Fruit fly (Drosophila melanogaster) whole organism, embryonic: ENCODE results near the gene Oscillin.

Experiments
- Abd-B ChIP-seq: fragments of 200-800 bp; sonication (Bioruptor generic); optimal IDR thresholded peaks from 2 replicates; lab custom pipeline; 2018; ENCODE audit warnings: missing biosample characterization, mild to moderate bottlenecking, missing genetic modification characterization, moderate library complexity
- Asciz ChIP-seq: fragments of 200-800 bp; sonication (Bioruptor generic); optimal IDR thresholded peaks from 2 replicates; lab custom pipeline; 2017; ENCODE audit warnings: missing biosample characterization, mild to moderate bottlenecking, missing genetic modification characterization, missing genetic modification reagents
- BtbVII ChIP-seq: fragments of 200-800 bp; sonication (Bioruptor generic); optimal IDR thresholded peaks from 3 replicates; lab custom pipeline; 2017; ENCODE audit warnings: missing biosample characterization, mild to moderate bottlenecking, missing genetic modification characterization
- CG10321 ChIP-seq: fragments of 200-800 bp; sonication (Bioruptor generic); IDR thresholded peaks from 2 replicates; pipeline ENCODE4 v1.3.6; 2022; ENCODE audit warnings: missing biosample characterization, missing genetic modification characterization
- CG10543 ChIP-seq: fragments of 200-800 bp; sonication (Bioruptor generic); optimal IDR thresholded peaks from 3 replicates; lab custom pipeline; 2017; ENCODE audit warnings: missing biosample characterization, mild to moderate bottlenecking, missing genetic modification characterization, moderate library complexity
- CG10565 ChIP-seq: fragments of 200-800 bp; sonication (Bioruptor generic); optimal IDR thresholded peaks from 3 replicates; lab custom pipeline; 2016; ENCODE audit warnings: missing biosample characterization, mild to moderate bottlenecking, missing genetic modification characterization
- CG10654 ChIP-seq: fragments of 200-800 bp; sonication (Bioruptor generic); optimal IDR thresholded peaks from 2 replicates; lab custom pipeline; 2016; ENCODE audit warnings: missing biosample characterization, missing genetic modification characterization
- CG11560 ChIP-seq: fragments of 200-800 bp; sonication (Bioruptor generic); IDR thresholded peaks from 3 replicates; pipeline ENCODE4 v1.3.6; 2022; ENCODE audit warnings: missing biosample characterization, missing genetic modification characterization
- CG11696 ChIP-seq: fragments of 200-800 bp; sonication (Bioruptor generic); IDR thresholded peaks from 2 replicates; pipeline ENCODE4 v1.3.6; 2022; ENCODE audit warnings: missing biosample characterization, missing genetic modification characterization
- CG13624 ChIP-seq: fragments of 200-800 bp; sonication (Bioruptor generic); optimal IDR thresholded peaks from 2 replicates; lab custom pipeline; 2016; ENCODE audit warnings: missing biosample characterization, missing genetic modification characterization
- CG14050 ChIP-seq: fragments of 200-800 bp; sonication (Bioruptor generic); IDR thresholded peaks from 3 replicates; pipeline ENCODE4 v1.3.6; 2022; ENCODE audit warnings: missing biosample characterization, missing genetic modification characterization
- CG14860 ChIP-seq: fragments of 200-800 bp; sonication (Bioruptor generic); IDR thresholded peaks from 3 replicates; pipeline ENCODE4 v1.3.6; 2022; ENCODE audit warnings: missing biosample characterization, missing genetic modification characterization; ENCODE audit not compliant: partially characterized antibody
- CG14965 ChIP-seq: fragments of 200-800 bp; sonication (Bioruptor generic); optimal IDR thresholded peaks from 2 replicates; lab custom pipeline; 2016; ENCODE audit warnings: missing biosample characterization, missing genetic modification characterization, borderline replicate concordance
- CG15479 ChIP-seq: fragments of 200-800 bp; sonication (Bioruptor generic); optimal IDR thresholded peaks from 3 replicates; lab custom pipeline; 2019; ENCODE audit warnings: missing biosample characterization, mild to moderate bottlenecking, missing genetic modification characterization, moderate library complexity
- CG17912 ChIP-seq: fragments of 200-800 bp; sonication (Bioruptor generic); optimal IDR thresholded peaks from 2 replicates; lab custom pipeline; 2018; ENCODE audit warnings: missing biosample characterization, mild to moderate bottlenecking, missing genetic modification characterization
- CG18619 ChIP-seq: fragments of 200-800 bp; sonication (Bioruptor generic); optimal IDR thresholded peaks from 3 replicates; lab custom pipeline; 2017; ENCODE audit warnings: missing biosample characterization, mild to moderate bottlenecking, missing genetic modification characterization
- CG2116 ChIP-seq: fragments of 200-800 bp; sonication (Bioruptor generic); optimal IDR thresholded peaks from 3 replicates; lab custom pipeline; 2018; ENCODE audit warnings: missing biosample characterization, mild to moderate bottlenecking, missing genetic modification characterization
- CG30020 ChIP-seq: fragments of 200-800 bp; optimal IDR thresholded peaks from 2 replicates; lab custom pipeline; 2019; ENCODE audit warnings: missing biosample characterization, mild to moderate bottlenecking, missing genetic modification characterization, moderate library complexity
- CG31388 ChIP-seq: fragments of 200-800 bp; sonication (Bioruptor generic); optimal IDR thresholded peaks from 2 replicates; lab custom pipeline; 2016; ENCODE audit warnings: missing biosample characterization, missing genetic modification characterization
- CG3281 ChIP-seq: fragments of 200-800 bp; sonication (Bioruptor generic); optimal IDR thresholded peaks from 3 replicates; lab custom pipeline; 2017; ENCODE audit warnings: missing biosample characterization, mild to moderate bottlenecking, missing genetic modification characterization
- CG34376 ChIP-seq: fragments of 200-800 bp; sonication (Bioruptor generic); optimal IDR thresholded peaks from 2 replicates; lab custom pipeline; 2018; ENCODE audit warnings: missing biosample characterization, mild to moderate bottlenecking, missing genetic modification characterization
- CG5953 ChIP-seq: fragments of 200-800 bp; sonication (Bioruptor generic); IDR thresholded peaks from 2 replicates; pipeline ENCODE4 v1.3.6; 2022; ENCODE audit warnings: missing biosample characterization, missing genetic modification characterization
- CG6689 ChIP-seq: fragments of 200-800 bp; sonication (Bioruptor generic); IDR thresholded peaks from 2 replicates; pipeline ENCODE4 v1.3.6; 2022; ENCODE audit warnings: missing biosample characterization, missing genetic modification characterization
- CG7271 ChIP-seq: fragments of 200-800 bp; sonication (Bioruptor generic); optimal IDR thresholded peaks from 2 replicates; lab custom pipeline; 2018; ENCODE audit warnings: missing biosample characterization, mild to moderate bottlenecking, missing genetic modification characterization, moderate library complexity
- CG9215 ChIP-seq: fragments of 200-800 bp; sonication (Bioruptor generic); IDR thresholded peaks from 2 replicates; pipeline ENCODE4 v1.3.6; 2022; ENCODE audit warnings: missing biosample characterization, missing genetic modification characterization
- CG9437 ChIP-seq: fragments of 200-800 bp; sonication (Bioruptor generic); optimal IDR thresholded peaks from 2 replicates; lab custom pipeline; 2018; ENCODE audit warnings: missing biosample characterization, mild to moderate bottlenecking, missing genetic modification characterization
- CG9797 ChIP-seq: fragments of 200-800 bp; sonication (Bioruptor generic); optimal IDR thresholded peaks from 3 replicates; lab custom pipeline; 2018; ENCODE audit warnings: missing biosample characterization, mild to moderate bottlenecking, missing genetic modification characterization
- CHES-1-like ChIP-seq: fragments of 200-800 bp; sonication (Bioruptor generic); optimal IDR thresholded peaks from 2 replicates; lab custom pipeline; 2016; ENCODE audit warnings: missing biosample characterization, missing genetic modification characterization
- CTCF ChIP-seq: fragments of 200-800 bp; sonication (Bioruptor generic); optimal IDR thresholded peaks from 2 replicates; lab custom pipeline; 2017; ENCODE audit warnings: missing biosample characterization, mild to moderate bottlenecking, missing genetic modification characterization, moderate library complexity
- CrebB ChIP-seq: fragments of 200-800 bp; sonication (Bioruptor generic); optimal IDR thresholded peaks from 3 replicates; lab custom pipeline; 2018; ENCODE audit warnings: missing biosample characterization, mild to moderate bottlenecking, missing genetic modification characterization
- HLH54F ChIP-seq: fragments of 200-800 bp; sonication (Bioruptor generic); optimal IDR thresholded peaks from 3 replicates; lab custom pipeline; 2016; ENCODE audit warnings: missing biosample characterization, missing genetic modification characterization
- NC2β ChIP-seq: fragments of 200-800 bp; sonication (Bioruptor generic); optimal IDR thresholded peaks from 2 replicates; lab custom pipeline; 2016; ENCODE audit warnings: missing biosample characterization, missing genetic modification characterization
- bowl ChIP-seq: fragments of 200-800 bp; sonication (Bioruptor generic); IDR thresholded peaks from 2 replicates; pipeline ENCODE4 v1.3.6; 2022; ENCODE audit warnings: missing biosample characterization, missing genetic modification characterization
- br ChIP-seq: fragments of >200 bp; optimal IDR thresholded peaks from 2 replicates; lab custom pipeline; 2017
- ci ChIP-seq: fragments of 200-800 bp; sonication (Bioruptor generic); IDR thresholded peaks from 3 replicates; pipeline ENCODE4 v1.3.6; 2022; ENCODE audit warnings: missing biosample characterization, missing genetic modification characterization
- crc ChIP-seq: fragments of 200-800 bp; sonication (Bioruptor generic); optimal IDR thresholded peaks from 2 replicates; lab custom pipeline; 2016; ENCODE audit warnings: missing biosample characterization, missing genetic modification characterization
- dimm ChIP-seq: fragments of 200-800 bp; sonication (Bioruptor generic); IDR thresholded peaks from 2 replicates; pipeline ENCODE4 v1.3.6; 2022; ENCODE audit warnings: missing biosample characterization, missing genetic modification characterization
- dmrt99B ChIP-seq: fragments of 200-800 bp; sonication (Bioruptor generic); optimal IDR thresholded peaks from 2 replicates; lab custom pipeline; 2018; ENCODE audit warnings: missing biosample characterization, mild to moderate bottlenecking, missing genetic modification characterization, moderate library complexity
- ftz-f1 ChIP-seq: fragments of 200-800 bp; sonication (Bioruptor generic); optimal IDR thresholded peaks from 2 replicates; lab custom pipeline; 2016; ENCODE audit warnings: missing biosample characterization, missing genetic modification characterization
- grn ChIP-seq: fragments of 200-800 bp; sonication (Bioruptor generic); optimal IDR thresholded peaks from 3 replicates; lab custom pipeline; 2017; ENCODE audit warnings: missing biosample characterization, missing genetic modification characterization
- ham ChIP-seq: fragments of 200-800 bp; sonication (Bioruptor generic); IDR thresholded peaks from 2 replicates; pipeline ENCODE4 v1.3.6; 2022; ENCODE audit warnings: missing biosample characterization, missing genetic modification characterization
- hkb ChIP-seq, 2 experiments: fragments of 200-800 bp in 1 of 2; fragments of >200 bp in 1 of 2; sonication (Bioruptor generic) in 1 of 2; IDR thresholded peaks in 1 of 2; optimal IDR thresholded peaks in 1 of 2; 2 replicates each; pipeline versions ENCODE4 v1.3.6 to Lab custom; 2017 to 2022; ENCODE audit warnings: missing biosample characterization in 1 of 2, missing genetic modification characterization in 1 of 2
- ind ChIP-seq: fragments of 200-800 bp; sonication (Bioruptor generic); optimal IDR thresholded peaks from 3 replicates; lab custom pipeline; 2016; ENCODE audit warnings: missing biosample characterization, missing genetic modification characterization
- lab ChIP-seq: fragments of 200-800 bp; sonication (Bioruptor generic); optimal IDR thresholded peaks from 3 replicates; lab custom pipeline; 2017; ENCODE audit warnings: missing biosample characterization, missing genetic modification characterization, mild to moderate bottlenecking, moderate library complexity, missing genetic modification reagents
- odd ChIP-seq: fragments of 200-800 bp; sonication (Bioruptor generic); optimal IDR thresholded peaks from 2 replicates; lab custom pipeline; 2017; ENCODE audit warnings: missing biosample characterization, mild to moderate bottlenecking, missing genetic modification characterization
- otp ChIP-seq: fragments of 200-800 bp; sonication (Bioruptor generic); IDR thresholded peaks from 3 replicates; pipeline ENCODE4, ENCODE4 v1.3.6; 2022; ENCODE audit warnings: missing biosample characterization, missing genetic modification characterization
- sd ChIP-seq: fragments of 200-800 bp; sonication (Bioruptor generic); optimal IDR thresholded peaks from 3 replicates; lab custom pipeline; 2018; ENCODE audit warnings: missing biosample characterization, mild to moderate bottlenecking, missing genetic modification characterization, moderate library complexity
- sr ChIP-seq: fragments of 200-800 bp; sonication (Bioruptor generic); IDR thresholded peaks from 3 replicates; pipeline ENCODE4 v1.3.6; 2022; ENCODE audit warnings: missing biosample characterization, missing genetic modification characterization
- stc ChIP-seq: fragments of 200-800 bp; sonication (Bioruptor generic); IDR thresholded peaks from 2 replicates; pipeline ENCODE4 v1.3.6; 2022; ENCODE audit warnings: missing biosample characterization, missing genetic modification characterization
- tin ChIP-seq: fragments of 200-800 bp; sonication (Bioruptor generic); optimal IDR thresholded peaks from 3 replicates; lab custom pipeline; 2016; ENCODE audit warnings: missing biosample characterization, missing genetic modification characterization
- zen2 ChIP-seq: fragments of 200-800 bp; sonication (Bioruptor generic); IDR thresholded peaks from 3 replicates; pipeline ENCODE4 v1.3.6; 2022; ENCODE audit warnings: missing biosample characterization, missing genetic modification characterization; ENCODE audit not compliant: partially characterized antibody
- zfh2 ChIP-seq: fragments of 200-800 bp; sonication (Bioruptor generic); optimal IDR thresholded peaks from 2 replicates; lab custom pipeline; 2016; ENCODE audit warnings: missing biosample characterization, missing genetic modification characterization

The Oscillin gene

DNA sequence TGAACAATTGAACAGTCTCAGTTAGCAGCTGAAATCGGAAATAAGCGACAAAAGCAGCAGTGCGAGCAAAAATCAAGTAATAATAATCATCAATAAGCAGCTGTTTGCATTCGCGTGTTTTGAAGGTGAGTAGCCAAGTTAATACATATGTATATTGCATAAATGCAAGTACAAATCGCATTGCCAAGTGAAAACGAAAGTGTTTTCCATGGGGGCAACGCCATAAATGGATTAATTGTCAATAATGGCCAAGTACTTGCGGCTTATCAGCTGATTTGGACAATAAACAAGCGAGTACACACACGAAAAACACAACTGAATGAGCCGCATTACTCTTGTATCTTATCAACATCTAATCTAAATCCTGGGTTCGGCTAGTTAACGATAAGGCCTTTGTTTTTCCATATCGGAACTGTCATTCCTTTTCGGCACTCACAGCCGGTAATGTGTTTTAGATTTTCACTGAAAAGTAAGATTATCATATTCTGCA, 447 bp downstream of the Oscillin start (continued):
- TF ChIP-seq CG10565 (GFP tag; lab: Kevin White, UChicago) (no peak), crc (GFP tag; lab: Kevin White, UChicago) (no peak), ham (GFP tag; lab: Robert Waterston, UW) (no peak), BtbVII (GFP tag; lab: Kevin White, UChicago) (peak; percentile 3), CG11560 (tag; lab: Robert Waterston, UW) (no peak), CG15479 (GFP tag; lab: Kevin White, UChicago) (peak; percentile 84), NC2β (GFP tag; lab: Kevin White, UChicago) (no peak), zfh2 (GFP tag; lab: Kevin White, UChicago) (no peak), dimm (GFP tag; lab: Robert Waterston, UW) (no peak), ci (peak; percentile 43; the same call in 1 of the 3 replicates), CG18619 (GFP tag; lab: Kevin White, UChicago) (no peak), bowl (GFP tag; lab: Robert Waterston, UW) (no peak), CG11696 (GFP tag; lab: Robert Waterston, UW) (no peak), tin (GFP tag; lab: Kevin White, UChicago) (no peak), otp (GFP tag; lab: Robert Waterston, UW) (no peak), CG30020 (tag; lab: Kevin White, UChicago) (no peak), dmrt99B (tag; lab: Kevin White, UChicago) (no peak), CG13624 (no peak), CG14050 (no peak), CG14965 (GFP tag; lab: Kevin White, UChicago) (no peak), Asciz (peak; percentile 61), CG34376 (GFP tag; lab: Kevin White, UChicago) (peak; percentile 75), CG31388 (no peak), lab (GFP tag; lab: Kevin White, UChicago) (peak; percentile 47), CG2116 (GFP tag; lab: Kevin White, UChicago) (no peak), CG6689 (GFP tag; lab: Robert Waterston, UW) (no peak), ind (GFP tag; lab: Kevin White, UChicago) (no peak), sr (no peak), CTCF (GFP tag; lab: Kevin White, UChicago) (peak; percentile 2), CG10654 (GFP tag; lab: Kevin White, UChicago) (no peak), CG9437 (GFP tag; lab: Kevin White, UChicago) (no peak), CG14860 (GFP tag; lab: Robert Waterston, UW) (no peak), CrebB (tag; lab: Kevin White, UChicago) (peak; percentile 57), CG5953 (no peak), zen2 (GFP tag; lab: Robert Waterston, UW) (no peak), HLH54F (GFP tag; lab: Kevin White, UChicago) (no peak), hkb (optimal IDR thresholded peaks at IDR 0.05; lab: Kevin White, UChicago) (no peak), hkb (GFP tag; IDR thresholded peaks at IDR 0.05; lab: Robert Waterston, UW) (0 out of 2 replicates have a peak, but pooled peaks have one; percentile 30), odd (no peak), CHES-1-like (GFP tag; lab: Kevin White, UChicago) (no peak), CG9215 (GFP tag; lab: Robert Waterston, UW) (no peak), br (lab: Kevin White, UChicago) (no peak), CG3281 (GFP tag; lab: Kevin White, UChicago) (peak; percentile 13), CG9797 (GFP tag; lab: Kevin White, UChicago) (no peak), grn (GFP tag; lab: Kevin White, UChicago) (peak; percentile 93), ftz-f1 (no peak), CG10543 (GFP tag; lab: Kevin White, UChicago) (peak; percentile 51), CG7271 (tag; lab: Kevin White, UChicago) (no peak), sd (tag; lab: Kevin White, UChicago) (peak; percentile 48), Abd-B (GFP tag; lab: Kevin White, UChicago) (no peak), CG17912 (GFP tag; lab: Kevin White, UChicago) (peak; percentile 10), stc (GFP tag; lab: Robert Waterston, UW) (no peak), CG10321 (GFP tag; lab: Robert Waterston, UW) (no peak)
